Worm (Caenorhabditis elegans): ENCODE data around the gene srh-112.
A peak's percentile ranks its signal among the peaks of the same experiment; 100 is the strongest.

Gene srh-112

DNA sequence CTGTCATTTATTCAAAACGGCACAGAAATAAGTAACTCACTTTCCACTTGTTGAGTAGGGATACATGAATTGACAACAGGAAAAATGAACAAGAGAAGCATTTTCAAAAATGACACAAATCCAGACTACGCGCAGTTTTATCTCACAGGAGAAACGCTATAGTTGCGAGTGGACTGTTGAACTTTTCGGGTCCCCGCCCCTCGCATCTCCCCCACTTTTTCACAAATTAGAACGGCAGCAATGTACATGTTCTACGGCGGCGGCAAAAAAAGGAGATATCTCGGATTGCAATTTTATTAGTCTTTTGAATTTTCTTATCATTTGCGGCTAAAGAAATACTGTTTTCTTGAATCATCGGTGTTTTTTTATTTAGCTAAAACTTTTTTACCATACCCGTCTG lies 19.4 kb upstream of the srh-112 start, which contains the start of gene clec-242:
TSS of gene clec-242 (minus strand) at position 101 of the 400 bp plus-strand sequence.
- TF ChIP-seq aly-2 (tag; optimal IDR thresholded peaks at IDR 0.05) (no peak), ctbp-1 (GFP tag; IDR thresholded peaks at IDR 0.05) (no peak), tag-97 (GFP tag; IDR thresholded peaks at IDR 0.05) (no peak), unc-130 (GFP tag; optimal IDR thresholded peaks at IDR 0.05) (no peak), T20F7.1 (GFP tag; optimal IDR thresholded peaks at IDR 0.05) (no peak), ztf-7 (tag; optimal IDR thresholded peaks at IDR 0.05) (no peak), hlh-30 (tag; optimal IDR thresholded peaks at IDR 0.05; ENCODE audit: insufficient read depth) (no peak), mxl-3 (GFP tag; optimal IDR thresholded peaks at IDR 0.05) (no peak), mes-2 (tag; optimal IDR thresholded peaks at IDR 0.05; ENCODE audit: poor library complexity, severe bottlenecking) (no peak), nhr-48 (tag; optimal IDR thresholded peaks at IDR 0.05) (no peak), ceh-28 (tag; optimal IDR thresholded peaks at IDR 0.05) (no peak), lin-39 (tag; optimal IDR thresholded peaks at IDR 0.05) (no peak), lin-29 (GFP tag; IDR thresholded peaks at IDR 0.05) (no peak), nhr-28 (tag; optimal IDR thresholded peaks at IDR 0.05) (no peak), zfp-2 (tag; optimal IDR thresholded peaks at IDR 0.05) (no peak), D1046.2 (GFP tag; IDR thresholded peaks at IDR 0.05) (no peak), daf-8 (GFP tag; IDR thresholded peaks at IDR 0.05) (no peak), daf-12 (tag; optimal IDR thresholded peaks at IDR 0.05) (no peak)

DNA sequence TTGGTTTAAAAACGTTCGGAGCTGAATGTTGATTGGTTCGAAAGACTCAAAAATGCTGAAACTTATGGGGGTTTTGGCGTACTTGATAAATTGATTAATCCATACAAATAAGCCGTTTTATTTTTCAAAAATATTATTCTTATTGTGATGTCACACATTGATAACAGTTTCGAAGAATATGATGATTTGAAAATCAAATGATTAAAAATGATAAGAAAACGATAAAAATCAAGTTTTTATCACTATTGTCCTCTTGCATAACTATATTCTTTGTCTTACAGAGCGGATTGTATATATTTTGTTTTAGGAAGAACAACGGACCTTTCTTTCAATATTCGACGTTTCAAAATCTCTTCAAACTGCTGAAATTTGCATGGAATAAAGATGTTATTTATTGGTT lies 17.0 kb upstream of the srh-112 start:
- TF ChIP-seq php-3 (GFP tag; IDR thresholded peaks at IDR 0.05) (0 out of 2 replicates have a peak, but pooled peaks have one; percentile 26), dmd-6 (GFP tag; IDR thresholded peaks at IDR 0.05) (0 out of 2 replicates have a peak, but pooled peaks have one; percentile 7), ZK337.2 (GFP tag; IDR thresholded peaks at IDR 0.05) (no peak), pqm-1 (tag; optimal IDR thresholded peaks at IDR 0.05) (peak; percentile 20), Y48G9A.11 (GFP tag; IDR thresholded peaks at IDR 0.05) (no peak)

ce11 chrV:17242552-17242951 lies 16.5 kb upstream of the srh-112 start, which contains the start of gene Y68A4B.3:
Gene Y68A4B.3 (minus strand): TSS chrV:17242652.
- TF ChIP-seq aha-1 (tag) (no peak), rbr-2 (tag; optimal IDR thresholded peaks at IDR 0.05) (no peak), daf-16 (GFP tag; optimal IDR thresholded peaks at IDR 0.05) (no peak), daf-16 (tag; optimal IDR thresholded peaks at IDR 0.05) (no peak), hmg-1.1 (GFP tag; IDR thresholded peaks at IDR 0.05) (no peak), egl-43 (GFP tag; IDR thresholded peaks at IDR 0.05) (no peak), dpl-1 (GFP tag; optimal IDR thresholded peaks at IDR 0.05) (no peak), nhr-42 (GFP tag; IDR thresholded peaks at IDR 0.05) (no peak), ama-1 (optimal IDR thresholded peaks at IDR 0.05) (no peak), nhr-48 (tag; optimal IDR thresholded peaks at IDR 0.05) (no peak), nhr-111 (GFP tag; optimal IDR thresholded peaks at IDR 0.05) (no peak), ZK546.5 (tag; optimal IDR thresholded peaks at IDR 0.05) (no peak), dmd-6 (GFP tag; IDR thresholded peaks at IDR 0.05) (no peak)

- TF ChIP-seq ztf-7 (tag; optimal IDR thresholded peaks at IDR 0.05) (no peak), hlh-11 (tag; optimal IDR thresholded peaks at IDR 0.05) (peak; percentile 53), nhr-42 (GFP tag; IDR thresholded peaks at IDR 0.05) (no peak), nhr-41 (GFP tag; IDR thresholded peaks at IDR 0.05) (no peak), cey-2 (tag; optimal IDR thresholded peaks at IDR 0.05; ENCODE audit: borderline replicate concordance, insufficient read depth) (no peak), php-3 (GFP tag; IDR thresholded peaks at IDR 0.05) (no peak), ZK337.2 (GFP tag; IDR thresholded peaks at IDR 0.05) (no peak), jun-1 (tag; optimal IDR thresholded peaks at IDR 0.05) (no peak), attf-4 (tag; optimal IDR thresholded peaks at IDR 0.05) (no peak), mep-1 (tag; optimal IDR thresholded peaks at IDR 0.05) (no peak), Y48G9A.11 (GFP tag; IDR thresholded peaks at IDR 0.05) (no peak), fkh-10 (GFP tag; optimal IDR thresholded peaks at IDR 0.05) (no peak), dmd-6 (GFP tag; IDR thresholded peaks at IDR 0.05) (peak; percentile 73), pqm-1 (tag; optimal IDR thresholded peaks at IDR 0.05) (peak; percentile 86), nhr-28 (tag; optimal IDR thresholded peaks at IDR 0.05) (peak; percentile 47), ceh-28 (tag; optimal IDR thresholded peaks at IDR 0.05) (no peak), spr-3 (GFP tag; optimal IDR thresholded peaks at IDR 0.05) (no peak), saeg-2 (GFP tag; IDR thresholded peaks at IDR 0.05) (no peak), ctbp-1 (GFP tag; IDR thresholded peaks at IDR 0.05) (no peak), daf-16 (GFP tag; optimal IDR thresholded peaks at IDR 0.05) (no peak), daf-16 (tag; optimal IDR thresholded peaks at IDR 0.05) (peak; percentile 47), dpl-1 (GFP tag; optimal IDR thresholded peaks at IDR 0.05) (no peak), nhr-111 (GFP tag; optimal IDR thresholded peaks at IDR 0.05) (no peak), F44E2.7 (GFP tag; IDR thresholded peaks at IDR 0.05) (no peak), duxl-1 (tag; optimal IDR thresholded peaks at IDR 0.05; ENCODE audit: poor library complexity) (no peak)
Measured at ce11 chrV:17241278-17241661, 15.3 kb upstream of the srh-112 start.
